Fruit fly (Drosophila melanogaster) whole organism, embryonic: ENCODE data around the gene crm.

Source experiments
- ATbp ChIP-seq: fragments of 200-800 bp; sonication (Bioruptor generic); optimal IDR thresholded peaks from 2 replicates; lab custom pipeline; 2017; ENCODE audit warnings: missing biosample characterization, mild to moderate bottlenecking, missing genetic modification characterization, missing genetic modification reagents
- Bdp1 ChIP-seq: fragments of 200-800 bp; sonication (Bioruptor generic); optimal IDR thresholded peaks from 3 replicates; lab custom pipeline; 2016; ENCODE audit warnings: missing biosample characterization, missing genetic modification characterization
- Blimp-1 ChIP-seq: fragments of 200-800 bp; sonication (Bioruptor generic); optimal IDR thresholded peaks from 3 replicates; lab custom pipeline; 2018; ENCODE audit warnings: missing biosample characterization, missing genetic modification characterization, mild to moderate bottlenecking, moderate library complexity, missing genetic modification reagents
- BtbVII ChIP-seq: fragments of 200-800 bp; sonication (Bioruptor generic); optimal IDR thresholded peaks from 3 replicates; lab custom pipeline; 2017; ENCODE audit warnings: missing biosample characterization, mild to moderate bottlenecking, missing genetic modification characterization
- CG10462 ChIP-seq: fragments of 200-800 bp; sonication (Bioruptor generic); optimal IDR thresholded peaks from 2 replicates; lab custom pipeline; 2016; ENCODE audit warnings: missing biosample characterization, missing genetic modification characterization
- CG10654 ChIP-seq: fragments of 200-800 bp; sonication (Bioruptor generic); optimal IDR thresholded peaks from 2 replicates; lab custom pipeline; 2016; ENCODE audit warnings: missing biosample characterization, missing genetic modification characterization
- CG11398 ChIP-seq: fragments of 200-800 bp; sonication (Bioruptor generic); optimal IDR thresholded peaks from 2 replicates; lab custom pipeline; 2016; ENCODE audit warnings: missing biosample characterization, missing genetic modification characterization
- CG1233 ChIP-seq: fragments of 200-800 bp; sonication (Bioruptor generic); optimal IDR thresholded peaks from 4 replicates; lab custom pipeline; 2018; ENCODE audit warnings: missing biosample characterization, mild to moderate bottlenecking, missing genetic modification characterization
- CG12391 ChIP-seq: fragments of 200-800 bp; sonication (Bioruptor generic); optimal IDR thresholded peaks from 3 replicates; lab custom pipeline; 2018; ENCODE audit warnings: missing biosample characterization, mild to moderate bottlenecking, missing genetic modification characterization, moderate library complexity
- CG12769 ChIP-seq: fragments of 200-800 bp; sonication (Bioruptor generic); optimal IDR thresholded peaks from 2 replicates; lab custom pipeline; 2019; ENCODE audit warnings: missing biosample characterization, mild to moderate bottlenecking, missing genetic modification characterization, moderate library complexity
- CG13296 ChIP-seq: fragments of 200-800 bp; sonication (Bioruptor generic); optimal IDR thresholded peaks from 3 replicates; lab custom pipeline; 2018; ENCODE audit warnings: missing biosample characterization, mild to moderate bottlenecking, missing genetic modification characterization
- CG15601 ChIP-seq: fragments of 200-800 bp; sonication (Bioruptor generic); optimal IDR thresholded peaks from 3 replicates; lab custom pipeline; 2019; ENCODE audit warnings: missing biosample characterization, mild to moderate bottlenecking, missing genetic modification characterization, moderate library complexity
- CG1602 ChIP-seq: fragments of 200-800 bp; sonication (Bioruptor generic); optimal IDR thresholded peaks from 3 replicates; lab custom pipeline; 2016; ENCODE audit warnings: missing biosample characterization, missing genetic modification characterization
- CG1603 ChIP-seq: fragments of 200-800 bp; sonication (Bioruptor generic); optimal IDR thresholded peaks from 2 replicates; lab custom pipeline; 2019; ENCODE audit warnings: missing biosample characterization, mild to moderate bottlenecking, missing genetic modification characterization, moderate library complexity
- CG17912 ChIP-seq: fragments of 200-800 bp; sonication (Bioruptor generic); optimal IDR thresholded peaks from 2 replicates; lab custom pipeline; 2018; ENCODE audit warnings: missing biosample characterization, mild to moderate bottlenecking, missing genetic modification characterization
- CG18599 ChIP-seq: fragments of 200-800 bp; sonication (Bioruptor generic); optimal IDR thresholded peaks from 3 replicates; lab custom pipeline; 2017; ENCODE audit warnings: missing biosample characterization, missing genetic modification characterization, mild to moderate bottlenecking, moderate library complexity, missing genetic modification reagents
- CG30431 ChIP-seq: fragments of 200-800 bp; sonication (Bioruptor generic); optimal IDR thresholded peaks from 2 replicates; lab custom pipeline; 2017; ENCODE audit warnings: missing biosample characterization, missing genetic modification characterization
- CG31224 ChIP-seq: fragments of 200-800 bp; sonication (Bioruptor generic); IDR thresholded peaks from 2 replicates; pipeline ENCODE4 v1.3.6; 2022; ENCODE audit warnings: missing biosample characterization, missing genetic modification characterization
- CG3407 ChIP-seq: fragments of 200-800 bp; sonication (Bioruptor generic); optimal IDR thresholded peaks from 2 replicates; lab custom pipeline; 2018; ENCODE audit warnings: missing biosample characterization, mild to moderate bottlenecking, missing genetic modification characterization
- CG4424 ChIP-seq: fragments of 200-800 bp; sonication (Bioruptor generic); optimal IDR thresholded peaks from 3 replicates; lab custom pipeline; 2016; ENCODE audit warnings: missing biosample characterization, missing genetic modification characterization
- CG6765 ChIP-seq: fragments of 200-800 bp; sonication (Bioruptor generic); optimal IDR thresholded peaks from 3 replicates; lab custom pipeline; 2017; ENCODE audit warnings: missing biosample characterization, mild to moderate bottlenecking, missing genetic modification characterization
- CG7357 ChIP-seq: fragments of 200-800 bp; sonication (Bioruptor generic); IDR thresholded peaks from 3 replicates; pipeline ENCODE4 v1.3.6; 2022; ENCODE audit warnings: missing biosample characterization, missing genetic modification characterization
- CG7987 ChIP-seq: fragments of 200-800 bp; sonication (Bioruptor generic); optimal IDR thresholded peaks from 2 replicates; lab custom pipeline; 2018; ENCODE audit warnings: missing biosample characterization, mild to moderate bottlenecking, missing genetic modification characterization, moderate library complexity
- CG8281 ChIP-seq: fragments of 200-800 bp; sonication (Bioruptor generic); optimal IDR thresholded peaks from 2 replicates; lab custom pipeline; 2018; ENCODE audit warnings: missing biosample characterization, mild to moderate bottlenecking, missing genetic modification characterization, moderate library complexity
- CG8765 ChIP-seq: fragments of 200-800 bp; sonication (Bioruptor generic); IDR thresholded peaks from 2 replicates; pipeline ENCODE4 v1.3.6; 2022; ENCODE audit warnings: missing biosample characterization, missing genetic modification characterization
- CG9609 ChIP-seq: fragments of 200-800 bp; sonication (Bioruptor generic); optimal IDR thresholded peaks from 3 replicates; lab custom pipeline; 2016; ENCODE audit warnings: missing biosample characterization, missing genetic modification characterization
- Dad ChIP-seq: fragments of 200-800 bp; sonication (Bioruptor generic); optimal IDR thresholded peaks from 3 replicates; lab custom pipeline; 2016; ENCODE audit warnings: missing biosample characterization, missing genetic modification characterization
- E2f1 ChIP-seq: fragments of 200-800 bp; sonication (Bioruptor generic); IDR thresholded peaks from 2 replicates; pipeline ENCODE4 v1.3.6; 2022; ENCODE audit warnings: missing biosample characterization, missing genetic modification characterization
- HHEX ChIP-seq: fragments of 200-800 bp; sonication (Bioruptor generic); optimal IDR thresholded peaks from 3 replicates; lab custom pipeline; 2017; ENCODE audit warnings: missing biosample characterization, mild to moderate bottlenecking, missing genetic modification characterization, missing genetic modification reagents
- HmgD ChIP-seq: fragments of 200-800 bp; sonication (Bioruptor generic); optimal IDR thresholded peaks from 3 replicates; lab custom pipeline; 2016; ENCODE audit warnings: missing biosample characterization, missing genetic modification characterization
- Hr39 ChIP-seq: fragments of >200 bp; optimal IDR thresholded peaks from 2 replicates; lab custom pipeline; 2017
- Jarid2 ChIP-seq: fragments of 200-800 bp; sonication (Bioruptor generic); optimal IDR thresholded peaks from 3 replicates; lab custom pipeline; 2017; ENCODE audit warnings: mild to moderate bottlenecking, missing biosample characterization, missing genetic modification reagents, missing genetic modification characterization
- Neu2 ChIP-seq: fragments of 200-800 bp; sonication (Bioruptor generic); optimal IDR thresholded peaks from 3 replicates; lab custom pipeline; 2016; ENCODE audit warnings: missing biosample characterization, missing genetic modification characterization, borderline replicate concordance
- Nf-YA ChIP-seq: fragments of 200-800 bp; sonication (Bioruptor generic); IDR thresholded peaks from 2 replicates; pipeline ENCODE4 v1.3.6; 2022; ENCODE audit warnings: missing biosample characterization, missing genetic modification characterization
- Six4 ChIP-seq: fragments of 200-800 bp; sonication (Bioruptor generic); optimal IDR thresholded peaks from 2 replicates; lab custom pipeline; 2016; ENCODE audit warnings: missing biosample characterization, missing genetic modification characterization
- Ssrp ChIP-seq: fragments of 200-800 bp; sonication (Bioruptor generic); optimal IDR thresholded peaks from 2 replicates; lab custom pipeline; 2018; ENCODE audit warnings: missing biosample characterization, mild to moderate bottlenecking, missing genetic modification characterization, moderate library complexity
- Taf1 ChIP-seq: fragments of 200-800 bp; sonication (Bioruptor generic); IDR thresholded peaks from 2 replicates; pipeline ENCODE4 v1.3.6; 2022; ENCODE audit warnings: missing biosample characterization, missing genetic modification characterization
- al ChIP-seq: fragments of 200-800 bp; sonication (Bioruptor generic); IDR thresholded peaks from 2 replicates; pipeline ENCODE4 v1.3.6; 2022; ENCODE audit warnings: missing biosample characterization, missing genetic modification characterization
- caup ChIP-seq: fragments of 200-800 bp; sonication (Bioruptor generic); optimal IDR thresholded peaks from 3 replicates; lab custom pipeline; 2017; ENCODE audit warnings: missing biosample characterization, mild to moderate bottlenecking, missing genetic modification characterization, moderate library complexity; ENCODE audit not compliant: severe bottlenecking
- dpn ChIP-seq, 2 experiments: fragments of 200-800 bp; sonication (Bioruptor generic); optimal IDR thresholded peaks; 3 replicates each; lab custom pipeline; 2016; ENCODE audit warnings: missing biosample characterization in 2 of 2, missing genetic modification characterization in 2 of 2
- gro ChIP-seq: fragments of 200-800 bp; sonication (Bioruptor generic); optimal IDR thresholded peaks from 2 replicates; lab custom pipeline; 2016; ENCODE audit warnings: missing biosample characterization, missing genetic modification characterization
- jing ChIP-seq: fragments of 200-800 bp; sonication (Bioruptor generic); optimal IDR thresholded peaks from 2 replicates; lab custom pipeline; 2018; ENCODE audit warnings: missing biosample characterization, mild to moderate bottlenecking, missing genetic modification characterization
- lbe ChIP-seq: fragments of 200-800 bp; sonication (Bioruptor generic); optimal IDR thresholded peaks from 2 replicates; lab custom pipeline; 2016; ENCODE audit warnings: missing biosample characterization, mild to moderate bottlenecking, missing genetic modification characterization
- lilli ChIP-seq: fragments of 200-800 bp; sonication (Bioruptor generic); optimal IDR thresholded peaks from 3 replicates; lab custom pipeline; 2016; ENCODE audit warnings: missing biosample characterization, missing genetic modification characterization
- oc ChIP-seq: fragments of 200-800 bp; sonication (Bioruptor generic); optimal IDR thresholded peaks from 2 replicates; lab custom pipeline; 2018; ENCODE audit warnings: missing biosample characterization, mild to moderate bottlenecking, missing genetic modification characterization, moderate library complexity
- repo ChIP-seq: fragments of 200-800 bp; sonication (Bioruptor generic); optimal IDR thresholded peaks from 2 replicates; lab custom pipeline; 2016; ENCODE audit warnings: missing biosample characterization, missing genetic modification characterization
- run ChIP-seq: fragments of 200-800 bp; sonication (Bioruptor generic); optimal IDR thresholded peaks from 3 replicates; lab custom pipeline; 2018; ENCODE audit warnings: missing biosample characterization, mild to moderate bottlenecking, missing genetic modification characterization
- sc ChIP-seq, 3 experiments: fragments of >200 bp in 2 of 3; fragments of 200-800 bp in 1 of 3; sonication (Bioruptor generic) in 1 of 3; optimal IDR thresholded peaks; 2 replicates in 2 of 3; 3 replicates in 1 of 3; lab custom pipeline; 2017; ENCODE audit warnings: mild to moderate bottlenecking in 1 of 3, missing biosample characterization in 1 of 3, missing genetic modification characterization in 1 of 3, missing genetic modification reagents in 1 of 3
- sens-2 ChIP-seq: fragments of 200-800 bp; sonication (Bioruptor generic); IDR thresholded peaks from 2 replicates; pipeline ENCODE4 v1.3.6; 2022; ENCODE audit warnings: missing biosample characterization, missing genetic modification characterization
- sob ChIP-seq: fragments of 200-800 bp; sonication (Bioruptor generic); IDR thresholded peaks from 2 replicates; pipeline ENCODE4 v1.3.6; 2022; ENCODE audit warnings: missing biosample characterization, missing genetic modification characterization
- usp ChIP-seq: fragments of >200 bp; optimal IDR thresholded peaks from 2 replicates; lab custom pipeline; 2017; ENCODE audit warnings: missing biosample characterization, missing genetic modification characterization

The crm gene

dm6 chrX:2732127-2732526, 6.4 kb downstream of the crm start, which contains the start of the genes ttm50 and CG2712 (continued):
- TF ChIP-seq HmgD, result no peak
- no peak for TF ChIP-seq ATbp (GFP tag; lab: Kevin White, UChicago)
- peak; percentile 71 for TF ChIP-seq CG12391
- TF ChIP-seq CG1603 (tag; lab: Kevin White, UChicago), result no peak
- peak; percentile 51 for TF ChIP-seq caup
- TF ChIP-seq CG1233 (GFP tag; lab: Kevin White, UChicago), result no peak
- no peak for TF ChIP-seq jing
- 0 out of 2 replicates have a peak, but pooled peaks have one; percentile 11 for TF ChIP-seq Taf1 (GFP tag; lab: Robert Waterston, UW)
- peak; percentile 57 for TF ChIP-seq lilli (GFP tag; lab: Kevin White, UChicago)
- TF ChIP-seq CG17912 (GFP tag; lab: Kevin White, UChicago), result no peak
- peak; percentile 13 for TF ChIP-seq lbe (GFP tag; lab: Kevin White, UChicago)
- TF ChIP-seq CG15601 (tag; lab: Kevin White, UChicago), result no peak
- peak; percentile 13 for TF ChIP-seq Six4 (GFP tag; lab: Kevin White, UChicago)
- no peak for TF ChIP-seq Bdp1
- TF ChIP-seq Neu2 (GFP tag; lab: Kevin White, UChicago), result no peak
- peak; percentile 27 for TF ChIP-seq CG1602 (GFP tag; lab: Kevin White, UChicago)
- no peak for TF ChIP-seq CG3407 (GFP tag; lab: Kevin White, UChicago)
- no peak for TF ChIP-seq CG13296 (GFP tag; lab: Kevin White, UChicago)
- TF ChIP-seq sens-2 (GFP tag; lab: Robert Waterston, UW), result no peak
- TF ChIP-seq Dad (GFP tag; lab: Kevin White, UChicago), result no peak
- TF ChIP-seq repo (GFP tag; lab: Kevin White, UChicago), result no peak
- peak; percentile 54 for TF ChIP-seq Ssrp
- TF ChIP-seq Jarid2, result no peak
- TF ChIP-seq HHEX (GFP tag; lab: Kevin White, UChicago), result peak; percentile 22
- peak; percentile 33; the same call in 1 of the 2 replicates for TF ChIP-seq E2f1 (GFP tag; lab: Robert Waterston, UW)
- no peak for TF ChIP-seq CG11398 (GFP tag; lab: Kevin White, UChicago)
- TF ChIP-seq oc, result no peak
- peak; percentile 22 for TF ChIP-seq CG10654
- no peak for TF ChIP-seq CG12769
- TF ChIP-seq gro (GFP tag; lab: Kevin White, UChicago), result no peak
- no peak for TF ChIP-seq Nf-YA (GFP tag; lab: Robert Waterston, UW)
- TF ChIP-seq CG7987 (GFP tag; lab: Kevin White, UChicago), result no peak
- no peak for TF ChIP-seq Blimp-1 (GFP tag; lab: Kevin White, UChicago)
- peak; percentile 63 for TF ChIP-seq CG4424 (GFP tag; lab: Kevin White, UChicago)
- TF ChIP-seq CG31224 (GFP tag; lab: Robert Waterston, UW), result 0 out of 2 replicates have a peak, but pooled peaks have one; percentile 40
- TF ChIP-seq run (tag; lab: Kevin White, UChicago), result no peak
- TF ChIP-seq sc (optimal IDR thresholded peaks at IDR 0.05; lab: Kevin White, UChicago), result no peak
- TF ChIP-seq sc (GFP tag; optimal IDR thresholded peaks at IDR 0.05; lab: Kevin White, UChicago), result no peak
- TF ChIP-seq dpn (GFP tag; optimal IDR thresholded peaks at IDR 0.05; lab: Kevin White, UChicago), result peak; percentile 21 to 52
- no peak for TF ChIP-seq BtbVII (GFP tag; lab: Kevin White, UChicago)
- peak; percentile 60 for TF ChIP-seq al (GFP tag; lab: Robert Waterston, UW)
- peak; percentile 58; the same call in 1 of the 2 replicates for TF ChIP-seq sob
- no peak for TF ChIP-seq CG6765
- no peak for TF ChIP-seq CG18599
- peak; percentile 27 for TF ChIP-seq CG8281 (tag; lab: Kevin White, UChicago)
- TF ChIP-seq CG8765 (GFP tag; lab: Robert Waterston, UW), result no peak
- no peak for TF ChIP-seq CG10462 (GFP tag; lab: Kevin White, UChicago)
- no peak for TF ChIP-seq Hr39 (lab: Kevin White, UChicago)
- no peak for TF ChIP-seq CG30431
- no peak for TF ChIP-seq CG9609 (GFP tag; lab: Kevin White, UChicago)
- TF ChIP-seq CG7357 (GFP tag; lab: Robert Waterston, UW), result no peak
- no peak for TF ChIP-seq usp
